Worm (Caenorhabditis elegans) whole organism, mixed stage, embryonic: ENCODE results near the gene C29F9.2.
A peak's percentile ranks its signal among the peaks of the same experiment; 100 is the strongest.

ENCODE experiments used
- M03D4.4 ChIP-seq: sonication (generic microtip); optimal IDR thresholded peaks from 2 replicates; lab custom pipeline; 2017; ENCODE audit warnings: mild to moderate bottlenecking, missing genetic modification characterization, missing compliant biosample characterization
- bed-3 ChIP-seq: fragments of 200-800 bp; sonication (Bioruptor generic); optimal IDR thresholded peaks from 3 replicates; lab custom pipeline; 2018; ENCODE audit warnings: mild to moderate bottlenecking, missing genetic modification characterization, moderate library complexity, missing compliant biosample characterization
- blmp-1 ChIP-seq: fragments of 150-350 bp; optimal IDR thresholded peaks from 2 replicates; lab custom pipeline; 2014; ENCODE audit warnings: missing biosample characterization, missing genetic modification characterization
- ceh-39 ChIP-seq: fragments of 150-350 bp; optimal IDR thresholded peaks from 2 replicates; lab custom pipeline; 2014; ENCODE audit warnings: missing biosample characterization, missing genetic modification characterization
- ceh-43 ChIP-seq: fragments of 200-800 bp; sonication (Bioruptor generic); optimal IDR thresholded peaks from 2 replicates; lab custom pipeline; 2018; ENCODE audit warnings: mild to moderate bottlenecking, missing genetic modification characterization, moderate library complexity, missing compliant biosample characterization
- ces-1 ChIP-seq: fragments of 150-350 bp; optimal IDR thresholded peaks from 2 replicates; lab custom pipeline; 2014; ENCODE audit warnings: missing biosample characterization, missing genetic modification reagents, missing genetic modification characterization
- cnd-1 ChIP-seq: fragments of 200-800 bp; sonication (Bioruptor generic); optimal IDR thresholded peaks from 2 replicates; lab custom pipeline; 2018; ENCODE audit warnings: mild to moderate bottlenecking, missing genetic modification characterization, missing compliant biosample characterization
- elt-1 ChIP-seq: sonication (generic microtip); optimal IDR thresholded peaks from 2 replicates; lab custom pipeline; 2017; ENCODE audit warnings: missing genetic modification characterization, mild to moderate bottlenecking, missing compliant biosample characterization, antibody characterized with exemption, moderate library complexity, borderline replicate concordance; ENCODE audit not compliant: insufficient read depth
- elt-3 ChIP-seq: fragments of 150-350 bp; optimal IDR thresholded peaks from 2 replicates; lab custom pipeline; 2014; ENCODE audit warnings: missing biosample characterization, missing genetic modification characterization
- flh-1 ChIP-seq: fragments of 200-800 bp; sonication (Bioruptor generic); optimal IDR thresholded peaks from 2 replicates; lab custom pipeline; 2018; ENCODE audit warnings: mild to moderate bottlenecking, missing genetic modification characterization, moderate library complexity, missing compliant biosample characterization
- ham-2 ChIP-seq: fragments of 200-800 bp; sonication (Bioruptor generic); optimal IDR thresholded peaks from 2 replicates; lab custom pipeline; 2018; ENCODE audit warnings: mild to moderate bottlenecking, missing genetic modification characterization, missing compliant biosample characterization
- hlh-1 ChIP-seq: fragments of 150-350 bp; optimal IDR thresholded peaks from 2 replicates; lab custom pipeline; 2014; ENCODE audit warnings: missing biosample characterization, missing genetic modification reagents, missing genetic modification characterization
- lin-13 ChIP-seq: fragments of 150-350 bp; optimal IDR thresholded peaks from 2 replicates; lab custom pipeline; 2014; ENCODE audit warnings: missing biosample characterization, missing genetic modification characterization
- mab-5 ChIP-seq: fragments of 150-350 bp; optimal IDR thresholded peaks from 2 replicates; lab custom pipeline; 2014; ENCODE audit warnings: missing biosample characterization, missing genetic modification characterization
- mep-1 ChIP-seq: fragments of 150-350 bp; optimal IDR thresholded peaks from 2 replicates; lab custom pipeline; 2017; ENCODE audit warnings: missing biosample characterization, missing genetic modification reagents, missing genetic modification characterization, inconsistent platforms
- mls-2 ChIP-seq: sonication (generic microtip); optimal IDR thresholded peaks from 2 replicates; lab custom pipeline; 2016; ENCODE audit warnings: mild to moderate bottlenecking, missing genetic modification characterization, moderate library complexity, missing compliant biosample characterization
- nhr-12 ChIP-seq: fragments of 150-350 bp; optimal IDR thresholded peaks from 2 replicates; lab custom pipeline; 2014; ENCODE audit warnings: missing biosample characterization, missing genetic modification characterization
- nhr-2 ChIP-seq: fragments of 150-350 bp; optimal IDR thresholded peaks from 2 replicates; lab custom pipeline; 2014; ENCODE audit warnings: missing biosample characterization, missing genetic modification characterization
- nhr-237 ChIP-seq: fragments of 150-350 bp; optimal IDR thresholded peaks from 2 replicates; lab custom pipeline; 2014; ENCODE audit warnings: missing biosample characterization, missing genetic modification characterization
- nhr-28 ChIP-seq: fragments of 150-350 bp; optimal IDR thresholded peaks from 2 replicates; lab custom pipeline; 2014; ENCODE audit warnings: missing biosample characterization, missing genetic modification characterization
- nhr-76 ChIP-seq: sonication (generic microtip); optimal IDR thresholded peaks from 2 replicates; lab custom pipeline; 2017; ENCODE audit warnings: missing biosample characterization, missing genetic modification characterization
- pha-4 ChIP-seq: fragments of 150-350 bp; optimal IDR thresholded peaks from 2 replicates; lab custom pipeline; 2018; ENCODE audit warnings: missing biosample characterization, missing genetic modification reagents, missing genetic modification characterization
- sem-2 ChIP-seq: fragments of 200-800 bp; sonication (Bioruptor generic); optimal IDR thresholded peaks from 2 replicates; lab custom pipeline; 2018; ENCODE audit warnings: mild to moderate bottlenecking, missing genetic modification characterization, missing compliant biosample characterization
- snpc-4 ChIP-seq: fragments of 150-350 bp; optimal IDR thresholded peaks from 2 replicates; lab custom pipeline; 2014; ENCODE audit warnings: missing biosample characterization, missing genetic modification characterization
- tbx-8 ChIP-seq: fragments of 200-800 bp; sonication (Bioruptor generic); optimal IDR thresholded peaks from 2 replicates; lab custom pipeline; 2018; ENCODE audit warnings: mild to moderate bottlenecking, missing genetic modification characterization, moderate library complexity, missing compliant biosample characterization
- unc-120 ChIP-seq: sonication (generic microtip); optimal IDR thresholded peaks from 2 replicates; lab custom pipeline; 2017; ENCODE audit warnings: missing genetic modification characterization, missing compliant biosample characterization; ENCODE audit not compliant: poor library complexity, severe bottlenecking
- unc-39 ChIP-seq: fragments of 150-350 bp; optimal IDR thresholded peaks from 2 replicates; lab custom pipeline; 2014; ENCODE audit warnings: missing biosample characterization, missing genetic modification characterization
- zip-8 ChIP-seq: fragments of 150-350 bp; optimal IDR thresholded peaks from 2 replicates; lab custom pipeline; 2014; ENCODE audit warnings: missing biosample characterization, missing genetic modification characterization

The C29F9.2 gene

ce11 chrIII:171617-172016, 40.9 kb downstream of the C29F9.2 start, which contains the start of the genes F40G9.9 and F40G9.12:
Gene F40G9.9, minus strand, starts transcription at chrIII:171717.
Gene F40G9.12, plus strand, starts transcription at chrIII:171847.
- no peak for TF ChIP-seq pha-4
- TF ChIP-seq sem-2 (GFP tag; lab: Kevin White, UChicago), result no peak

DNA sequence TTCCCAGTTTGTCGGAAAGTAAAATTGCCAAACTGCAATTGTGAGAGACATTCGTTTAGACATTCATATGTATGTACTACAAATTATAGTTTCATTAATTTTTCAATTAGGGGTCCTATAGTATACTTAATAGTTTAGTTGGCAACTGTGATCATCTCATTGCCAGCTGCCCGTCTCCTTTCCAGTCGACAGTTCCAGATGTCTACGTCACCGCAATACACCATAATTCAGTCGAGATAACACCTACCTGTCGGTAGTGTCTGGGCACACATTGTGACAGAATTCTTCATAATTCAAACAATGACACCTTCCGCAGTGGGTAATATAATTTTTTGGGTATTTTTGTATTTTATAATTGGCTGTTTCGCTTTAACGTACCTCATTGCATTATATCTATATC, 42.8 kb downstream of the C29F9.2 start, which contains the start of gene F40G9.19:
Gene F40G9.19, plus strand, starts transcription at position 301 of the 400 bp plus-strand sequence.
- TF ChIP-seq ces-1 (no peak), mep-1 (tag; lab: Kevin White, UChicago) (no peak), flh-1 (GFP tag; lab: Kevin White, UChicago) (no peak), unc-39 (no peak), tbx-8 (GFP tag; lab: Kevin White, UChicago) (no peak), unc-120 (no peak), blmp-1 (tag; lab: Kevin White, UChicago) (no peak), ceh-43 (no peak), cnd-1 (tag; lab: Kevin White, UChicago) (no peak), hlh-1 (tag; lab: Kevin White, UChicago) (no peak), sem-2 (GFP tag; lab: Kevin White, UChicago) (no peak), nhr-12 (tag; lab: Kevin White, UChicago) (no peak), elt-1 (tag; lab: Kevin White, UChicago) (no peak), ceh-39 (tag; lab: Kevin White, UChicago) (no peak), ham-2 (GFP tag; lab: Kevin White, UChicago) (no peak), snpc-4 (tag; lab: Kevin White, UChicago) (no peak), nhr-237 (tag; lab: Kevin White, UChicago) (no peak), lin-13 (tag; lab: Kevin White, UChicago) (no peak), mls-2 (no peak), M03D4.4 (tag; lab: Kevin White, UChicago) (no peak)
- TF ChIP-seq, all 35 proteins: peak for 0

- TF ChIP-seq ceh-43 (no peak), mab-5 (tag; lab: Kevin White, UChicago) (no peak), hlh-1 (tag; lab: Kevin White, UChicago) (no peak)
Measured at ce11 chrIII:175733-176132, 45.0 kb downstream of the C29F9.2 start, which contains the start of gene clec-148. Gene clec-148, minus strand, starts transcription at chrIII:175833.

- TF ChIP-seq zip-8 (tag; lab: Kevin White, UChicago), result no peak
- no peak for TF ChIP-seq hlh-1 (tag; lab: Kevin White, UChicago)
- no peak for TF ChIP-seq tbx-8 (GFP tag; lab: Kevin White, UChicago)
- TF ChIP-seq bed-3 (GFP tag; lab: Kevin White, UChicago), result no peak
- TF ChIP-seq nhr-76 (tag; lab: Kevin White, UChicago), result no peak
- no peak for TF ChIP-seq unc-120
- no peak for TF ChIP-seq ces-1
- no peak for TF ChIP-seq sem-2 (GFP tag; lab: Kevin White, UChicago)
- TF ChIP-seq nhr-237 (tag; lab: Kevin White, UChicago), result no peak
- TF ChIP-seq lin-13 (tag; lab: Kevin White, UChicago), result no peak
- no peak for TF ChIP-seq nhr-28
- TF ChIP-seq nhr-12 (tag; lab: Kevin White, UChicago), result no peak
- no peak for TF ChIP-seq ceh-39 (tag; lab: Kevin White, UChicago)
- no peak for TF ChIP-seq M03D4.4 (tag; lab: Kevin White, UChicago)
- TF ChIP-seq flh-1 (GFP tag; lab: Kevin White, UChicago), result no peak
- TF ChIP-seq pha-4, result no peak
- TF ChIP-seq ceh-43, result no peak
- TF ChIP-seq blmp-1 (tag; lab: Kevin White, UChicago), result no peak
- no peak for TF ChIP-seq mls-2
Measured at ce11 chrIII:177715-178114, 47.0 kb downstream of the C29F9.2 start, which contains the start of gene F40G9.14. Gene F40G9.14, minus strand, starts transcription at chrIII:177815.

DNA sequence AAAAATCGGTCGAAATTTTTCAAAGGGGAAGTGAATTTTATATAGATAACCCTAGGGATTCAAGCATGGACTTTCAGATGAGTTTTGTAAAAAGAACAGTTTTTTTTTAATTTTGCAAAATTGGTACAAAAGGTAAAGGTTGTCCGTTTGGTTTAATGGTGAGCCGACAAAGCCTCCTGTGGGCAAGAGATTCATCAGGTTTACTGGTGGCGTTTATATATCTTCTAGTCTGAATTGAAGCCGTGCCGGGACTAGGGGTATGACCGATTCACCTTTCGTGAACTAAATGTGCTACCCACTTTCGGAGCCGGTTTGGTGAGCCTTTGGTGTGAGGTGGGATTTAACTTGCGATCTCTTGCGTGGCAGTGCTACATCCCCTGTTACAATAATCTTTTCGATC, 47.4 kb downstream of the C29F9.2 start:
- TF ChIP-seq ham-2 (GFP tag; lab: Kevin White, UChicago) (no peak), nhr-76 (tag; lab: Kevin White, UChicago) (no peak), hlh-1 (tag; lab: Kevin White, UChicago) (no peak), snpc-4 (tag; lab: Kevin White, UChicago) (no peak), elt-3 (tag; lab: Kevin White, UChicago) (no peak), nhr-2 (tag; lab: Kevin White, UChicago) (no peak), ceh-39 (tag; lab: Kevin White, UChicago) (no peak), tbx-8 (GFP tag; lab: Kevin White, UChicago) (peak; percentile 23)
